Worm (Caenorhabditis elegans): ENCODE measurements around the gene gmeb-2.

gmeb-2 gene

DNA sequence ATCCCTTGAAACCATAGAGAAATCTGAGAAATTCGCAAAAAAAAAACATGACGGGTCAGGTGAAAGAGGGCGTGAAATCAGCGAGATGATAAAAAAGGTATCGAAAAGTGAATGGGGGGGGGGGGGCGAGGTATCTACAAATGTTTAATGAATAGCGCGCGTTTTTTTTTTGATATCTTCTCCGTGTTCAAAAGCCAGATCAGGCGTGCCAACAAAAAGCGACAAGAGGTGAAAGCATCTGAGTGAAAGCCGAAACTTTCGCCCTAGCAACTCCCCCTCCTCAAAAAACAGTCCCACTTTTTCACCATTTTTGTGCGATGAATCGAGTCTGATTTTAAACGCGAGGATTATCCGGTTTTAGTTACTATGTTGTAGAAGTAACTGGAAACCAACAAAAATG, 9.1 kb downstream of the gmeb-2 start:
- TF ChIP-seq ztf-4 (tag; optimal IDR thresholded peaks at IDR 0.05), result no peak
- TF ChIP-seq efl-1 (optimal IDR thresholded peaks at IDR 0.05), result no peak
- no peak for TF ChIP-seq efl-1 (GFP tag; optimal IDR thresholded peaks at IDR 0.05 in 1 of 2)
- TF ChIP-seq blmp-1 (tag; optimal IDR thresholded peaks at IDR 0.05), result peak; percentile 97
- TF ChIP-seq F16B12.6 (tag; optimal IDR thresholded peaks at IDR 0.05), result no peak

- TF ChIP-seq tlp-1 (tag; optimal IDR thresholded peaks at IDR 0.05) (no peak), snpc-4 (tag; optimal IDR thresholded peaks at IDR 0.05) (peak; percentile 6), efl-1 (optimal IDR thresholded peaks at IDR 0.05) (no peak), efl-1 (GFP tag; optimal IDR thresholded peaks at IDR 0.05 in 1 of 2) (peak in 1 of 2 experiments; percentile 65)
These were observed 13.6 kb downstream of the gmeb-2 start for ce11 chrX:15892525-15892924.

ce11 chrX:15901214-15901613, 22.3 kb downstream of the gmeb-2 start:
- TF ChIP-seq lsy-2 (tag; optimal IDR thresholded peaks at IDR 0.05) (no peak), grh-1 (GFP tag; IDR thresholded peaks at IDR 0.05) (no peak), C34B4.2 (tag; optimal IDR thresholded peaks at IDR 0.05) (no peak), hlh-17 (GFP tag; optimal IDR thresholded peaks at IDR 0.05; ENCODE audit: borderline replicate concordance) (no peak), tbx-2 (tag; optimal IDR thresholded peaks at IDR 0.05) (no peak), skn-1 (tag; optimal IDR thresholded peaks at IDR 0.05) (no peak), ceh-8 (GFP tag; optimal IDR thresholded peaks at IDR 0.05) (no peak), nhr-237 (tag; optimal IDR thresholded peaks at IDR 0.05) (no peak), ces-1 (GFP tag; optimal IDR thresholded peaks at IDR 0.05) (no peak), lin-14 (GFP tag; optimal IDR thresholded peaks at IDR 0.05) (no peak), irx-1 (tag; optimal IDR thresholded peaks at IDR 0.05) (no peak)

DNA sequence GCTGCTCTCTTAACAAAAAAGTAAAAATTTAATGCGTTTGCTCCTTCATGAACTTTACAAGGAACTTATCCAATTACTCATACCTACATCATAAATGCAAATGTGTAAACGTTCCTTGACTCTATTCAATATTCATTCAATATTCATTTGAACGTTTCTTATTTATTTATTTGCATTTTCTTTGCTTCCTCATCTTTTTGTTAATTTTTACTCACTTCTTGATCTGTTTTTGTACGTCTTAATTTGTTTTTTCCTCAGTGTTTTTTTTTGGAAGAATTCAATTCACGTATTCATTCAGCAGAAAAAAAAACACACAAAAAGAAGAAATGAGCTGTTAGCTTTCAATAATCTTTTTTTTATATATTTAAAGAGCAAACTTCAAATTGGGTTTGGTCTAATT, 23.9 kb downstream of the gmeb-2 start:
- TF ChIP-seq efl-1 (optimal IDR thresholded peaks at IDR 0.05), result no peak
- peak in 1 of 2 experiments; percentile 58 for TF ChIP-seq efl-1 (GFP tag; optimal IDR thresholded peaks at IDR 0.05 in 1 of 2)
- no peak for TF ChIP-seq vab-15 (tag; optimal IDR thresholded peaks at IDR 0.05)

DNA sequence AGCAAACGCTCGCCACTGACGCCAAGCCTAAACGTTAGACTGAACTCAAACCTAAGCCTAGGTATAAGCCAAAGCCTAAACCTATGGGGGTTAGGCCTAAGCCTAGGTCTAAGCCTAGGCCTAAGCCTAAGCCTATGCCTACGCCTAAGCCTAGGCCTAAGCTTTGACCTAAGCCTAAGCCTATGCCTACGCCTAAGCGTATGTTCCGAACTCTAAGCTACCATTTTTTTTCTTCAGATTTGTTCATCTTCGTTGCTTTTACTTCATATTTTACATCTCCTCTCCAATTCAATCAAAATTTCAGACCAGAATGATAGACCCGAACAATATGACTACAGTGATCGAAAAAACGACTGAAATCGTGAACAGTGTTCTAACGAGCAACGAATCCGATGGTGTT, 31.4 kb downstream of the gmeb-2 start, which contains the start of gene npr-33:
Gene npr-33 (plus strand): TSS at position 301 of the 400 bp plus-strand sequence.
- TF ChIP-seq pax-3 (tag; optimal IDR thresholded peaks at IDR 0.05), result no peak
- TF ChIP-seq lin-15B (tag; optimal IDR thresholded peaks at IDR 0.05), result no peak
- TF ChIP-seq unc-98 (GFP tag; IDR thresholded peaks at IDR 0.05), result no peak
- no peak for TF ChIP-seq Y116A8C.19 (tag; optimal IDR thresholded peaks at IDR 0.05; ENCODE audit: borderline replicate concordance)
- TF ChIP-seq mef-2 (tag; optimal IDR thresholded peaks at IDR 0.05), result no peak
- no peak for TF ChIP-seq hlh-4 (tag; optimal IDR thresholded peaks at IDR 0.05)
- no peak for TF ChIP-seq unc-86 (tag; optimal IDR thresholded peaks at IDR 0.05)
- TF ChIP-seq lin-14 (GFP tag; optimal IDR thresholded peaks at IDR 0.05), result no peak
- no peak for TF ChIP-seq alr-1 (tag; optimal IDR thresholded peaks at IDR 0.05; ENCODE audit: borderline replicate concordance)

ce11 chrX:15912841-15913240, 34.0 kb downstream of the gmeb-2 start:
- TF ChIP-seq fkh-10 (GFP tag; optimal IDR thresholded peaks at IDR 0.05), result no peak
- TF ChIP-seq zag-1 (tag; optimal IDR thresholded peaks at IDR 0.05), result no peak
- no peak for TF ChIP-seq efl-1 (optimal IDR thresholded peaks at IDR 0.05)
- TF ChIP-seq efl-1 (GFP tag; optimal IDR thresholded peaks at IDR 0.05 in 1 of 2), result no peak
- no peak for TF ChIP-seq irx-1 (tag; optimal IDR thresholded peaks at IDR 0.05)
- TF ChIP-seq snpc-4 (tag; optimal IDR thresholded peaks at IDR 0.05), result no peak
- TF ChIP-seq jun-1 (tag; optimal IDR thresholded peaks at IDR 0.05), result no peak
- no peak for TF ChIP-seq ztf-11 (tag; optimal IDR thresholded peaks at IDR 0.05)
- TF ChIP-seq C04F5.9 (tag; optimal IDR thresholded peaks at IDR 0.05), result no peak
- no peak for TF ChIP-seq hlh-4 (tag; optimal IDR thresholded peaks at IDR 0.05)
- TF ChIP-seq mep-1 (tag; optimal IDR thresholded peaks at IDR 0.05), result no peak
- no peak for TF ChIP-seq alr-1 (tag; optimal IDR thresholded peaks at IDR 0.05; ENCODE audit: borderline replicate concordance)
- no peak for TF ChIP-seq nhr-90 (tag; optimal IDR thresholded peaks at IDR 0.05; ENCODE audit: poor library complexity)
- TF ChIP-seq unc-62 (GFP tag; optimal IDR thresholded peaks at IDR 0.05), result no peak
- TF ChIP-seq C16A3.4 (tag; optimal IDR thresholded peaks at IDR 0.05), result no peak
- no peak for TF ChIP-seq lir-3 (tag; optimal IDR thresholded peaks at IDR 0.05; ENCODE audit: poor library complexity)
- TF ChIP-seq nhr-47 (tag; optimal IDR thresholded peaks at IDR 0.05), result no peak
- no peak for TF ChIP-seq lsy-2 (tag; optimal IDR thresholded peaks at IDR 0.05)
- TF ChIP-seq xbp-1 (tag; optimal IDR thresholded peaks at IDR 0.05), result no peak
